Fruit fly (Drosophila melanogaster) whole organism, pupa: ENCODE results near the gene santa-maria.

Experiments
- CG10348 ChIP-seq: fragments of 200-800 bp; sonication (Bioruptor generic); IDR thresholded peaks from 2 replicates; pipeline ENCODE4 v1.3.6; 2022; ENCODE audit warnings: missing biosample characterization, missing genetic modification characterization
- CG12605 ChIP-seq: fragments of 200-800 bp; sonication (Bioruptor generic); IDR thresholded peaks from 2 replicates; pipeline ENCODE4 v1.3.6; 2022; ENCODE audit warnings: missing biosample characterization, missing genetic modification characterization
- CG13204 ChIP-seq: fragments of 200-800 bp; sonication (Bioruptor generic); optimal IDR thresholded peaks from 2 replicates; lab custom pipeline; 2018; ENCODE audit warnings: missing biosample characterization, mild to moderate bottlenecking, missing genetic modification characterization, moderate library complexity
- CG14655 ChIP-seq: fragments of 200-800 bp; sonication (Bioruptor generic); optimal IDR thresholded peaks from 3 replicates; lab custom pipeline; 2017; ENCODE audit warnings: mild to moderate bottlenecking, missing biosample characterization, missing genetic modification reagents, missing genetic modification characterization
- CG15710 ChIP-seq: fragments of 200-800 bp; sonication (Bioruptor generic); optimal IDR thresholded peaks from 2 replicates; lab custom pipeline; 2018; ENCODE audit warnings: missing biosample characterization, mild to moderate bottlenecking, missing genetic modification characterization, moderate library complexity
- CG17806 ChIP-seq: fragments of 200-800 bp; sonication (Bioruptor generic); optimal IDR thresholded peaks from 2 replicates; lab custom pipeline; 2018; ENCODE audit warnings: missing biosample characterization, mild to moderate bottlenecking, missing genetic modification characterization, moderate library complexity
- CG32121 ChIP-seq: fragments of 200-800 bp; sonication (Bioruptor generic); IDR thresholded peaks from 2 replicates; pipeline ENCODE4 v1.3.6; 2022; ENCODE audit warnings: missing biosample characterization, missing genetic modification characterization
- CG34367 ChIP-seq: fragments of 200-800 bp; sonication (Bioruptor generic); optimal IDR thresholded peaks from 2 replicates; lab custom pipeline; 2018; ENCODE audit warnings: missing biosample characterization, mild to moderate bottlenecking, missing genetic modification characterization
- CG4496 ChIP-seq: fragments of 200-800 bp; sonication (Bioruptor generic); IDR thresholded peaks from 3 replicates; pipeline ENCODE4 v1.3.6; 2022; ENCODE audit warnings: missing biosample characterization, missing genetic modification characterization
- CG8159 ChIP-seq: fragments of 200-800 bp; sonication (Bioruptor generic); optimal IDR thresholded peaks from 3 replicates; lab custom pipeline; 2018; ENCODE audit warnings: missing biosample characterization, mild to moderate bottlenecking, missing genetic modification characterization, moderate library complexity
- CG8301 ChIP-seq: fragments of 200-800 bp; sonication (Bioruptor generic); optimal IDR thresholded peaks from 2 replicates; lab custom pipeline; 2018; ENCODE audit warnings: missing biosample characterization, mild to moderate bottlenecking, missing genetic modification characterization
- CG9948 ChIP-seq: fragments of 200-800 bp; sonication (Bioruptor generic); optimal IDR thresholded peaks from 2 replicates; lab custom pipeline; 2018; ENCODE audit warnings: missing biosample characterization, mild to moderate bottlenecking, missing genetic modification characterization, moderate library complexity
- D1 ChIP-seq: fragments of 200-800 bp; sonication (Bioruptor generic); optimal IDR thresholded peaks from 2 replicates; lab custom pipeline; 2018; ENCODE audit warnings: missing biosample characterization, mild to moderate bottlenecking, missing genetic modification characterization, moderate library complexity
- EcR ChIP-seq: fragments of 200-800 bp; sonication (Bioruptor generic); optimal IDR thresholded peaks from 3 replicates; lab custom pipeline; 2019; ENCODE audit warnings: missing biosample characterization, missing genetic modification characterization, mild to moderate bottlenecking, moderate library complexity, missing genetic modification reagents
- Ets98B ChIP-seq: fragments of 200-800 bp; sonication (Bioruptor generic); IDR thresholded peaks from 2 replicates; pipeline ENCODE4 v1.3.6; 2022; ENCODE audit warnings: missing biosample characterization, missing genetic modification characterization
- Pif1A ChIP-seq: fragments of 200-800 bp; sonication (Bioruptor generic); optimal IDR thresholded peaks from 3 replicates; lab custom pipeline; 2016; ENCODE audit warnings: missing biosample characterization, missing genetic modification characterization
- Pif1B ChIP-seq: fragments of 200-800 bp; sonication (Bioruptor generic); optimal IDR thresholded peaks from 3 replicates; lab custom pipeline; 2016; ENCODE audit warnings: missing biosample characterization, missing genetic modification characterization
- Snoo ChIP-seq: fragments of 200-800 bp; sonication (Bioruptor generic); optimal IDR thresholded peaks from 3 replicates; lab custom pipeline; 2017; ENCODE audit warnings: missing biosample characterization, mild to moderate bottlenecking, missing genetic modification characterization, inconsistent platforms
- fd96Ca ChIP-seq: fragments of 200-800 bp; sonication (Bioruptor generic); IDR thresholded peaks from 3 replicates; pipeline ENCODE4 v1.3.6; 2022; ENCODE audit warnings: missing biosample characterization, missing genetic modification characterization
- gl ChIP-seq: fragments of 200-800 bp; sonication (Bioruptor generic); optimal IDR thresholded peaks from 2 replicates; lab custom pipeline; 2018; ENCODE audit warnings: missing biosample characterization, mild to moderate bottlenecking, missing genetic modification characterization
- rn ChIP-seq: fragments of 200-800 bp; sonication (Bioruptor generic); IDR thresholded peaks from 2 replicates; pipeline ENCODE4 v1.3.6; 2022; ENCODE audit warnings: missing biosample characterization, missing genetic modification characterization

santa-maria gene

dm6 chr2L:7450966-7451365 lies at the start of gene santa-maria:
TSS of gene santa-maria (minus strand) at chr2L:7451244.
- TF ChIP-seq rn (GFP tag; lab: Robert Waterston, UW) (0 out of 2 replicates have a peak, but pooled peaks have one; percentile 13), CG13204 (GFP tag; lab: Kevin White, UChicago) (peak; percentile 72), EcR (GFP tag; lab: Kevin White, UChicago) (no peak), D1 (tag; lab: Kevin White, UChicago) (no peak), gl (no peak), Pif1B (no peak), CG9948 (tag; lab: Kevin White, UChicago) (no peak), Pif1A (GFP tag; lab: Kevin White, UChicago) (no peak), CG10348 (GFP tag; lab: Robert Waterston, UW) (no peak), fd96Ca (GFP tag; lab: Robert Waterston, UW) (no peak), Snoo (tag; lab: Kevin White, UChicago) (no peak), Ets98B (no peak), CG8159 (no peak), CG4496 (GFP tag; lab: Robert Waterston, UW) (no peak), CG12605 (GFP tag; lab: Robert Waterston, UW) (0 out of 2 replicates have a peak, but pooled peaks have one; percentile 19), CG34367 (tag; lab: Kevin White, UChicago) (no peak), CG17806 (no peak), CG8301 (tag; lab: Kevin White, UChicago) (no peak), CG15710 (tag; lab: Kevin White, UChicago) (no peak), CG14655 (GFP tag; lab: Kevin White, UChicago) (no peak), CG32121 (GFP tag; lab: Robert Waterston, UW) (no peak)

- TF ChIP-seq CG17806 (no peak), CG34367 (tag; lab: Kevin White, UChicago) (no peak), Ets98B (no peak), CG8301 (tag; lab: Kevin White, UChicago) (no peak), Pif1A (GFP tag; lab: Kevin White, UChicago) (no peak), CG15710 (tag; lab: Kevin White, UChicago) (no peak), Pif1B (no peak), CG10348 (GFP tag; lab: Robert Waterston, UW) (no peak), CG4496 (GFP tag; lab: Robert Waterston, UW) (no peak), gl (no peak), CG13204 (GFP tag; lab: Kevin White, UChicago) (no peak), CG8159 (no peak), CG9948 (tag; lab: Kevin White, UChicago) (no peak), fd96Ca (GFP tag; lab: Robert Waterston, UW) (no peak), CG32121 (GFP tag; lab: Robert Waterston, UW) (no peak), CG12605 (GFP tag; lab: Robert Waterston, UW) (no peak)
Measured at dm6 chr2L:7498208-7498607, 47.2 kb upstream of the santa-maria start.

dm6 chr2L:7497265-7497664 lies 46.2 kb upstream of the santa-maria start, which contains the start of gene Obp28a:
TSS of gene Obp28a (minus strand) at chr2L:7497365.
- TF ChIP-seq CG32121 (GFP tag; lab: Robert Waterston, UW) (no peak), CG13204 (GFP tag; lab: Kevin White, UChicago) (no peak)
- TF ChIP-seq, all 21 proteins: peak for 0

dm6 chr2L:7495987-7496503 lies 45.0 kb upstream of the santa-maria start, which contains the start of gene Ziz:
TSS of gene Ziz (minus strand) at chr2L:7496307.
- TF ChIP-seq Ets98B: peak; percentile 52; the same call in 1 of the 2 replicates
- TF ChIP-seq CG8159: no peak
- TF ChIP-seq CG12605 (GFP tag; lab: Robert Waterston, UW): no peak
- TF ChIP-seq rn (GFP tag; lab: Robert Waterston, UW): no peak
- no peak for TF ChIP-seq Snoo (tag; lab: Kevin White, UChicago)
- no peak for TF ChIP-seq CG17806
- TF ChIP-seq Pif1B: no peak
- peak; percentile 22 for TF ChIP-seq EcR (GFP tag; lab: Kevin White, UChicago)
- TF ChIP-seq CG14655 (GFP tag; lab: Kevin White, UChicago): no peak
- no peak for TF ChIP-seq gl
- TF ChIP-seq CG9948 (tag; lab: Kevin White, UChicago): no peak
- no peak for TF ChIP-seq CG10348 (GFP tag; lab: Robert Waterston, UW)
- TF ChIP-seq D1 (tag; lab: Kevin White, UChicago): no peak
- no peak for TF ChIP-seq CG34367 (tag; lab: Kevin White, UChicago)
- TF ChIP-seq CG32121 (GFP tag; lab: Robert Waterston, UW): no peak
- peak; percentile 51; the same call in 2 of the 3 replicates for TF ChIP-seq CG4496 (GFP tag; lab: Robert Waterston, UW)
- TF ChIP-seq CG8301 (tag; lab: Kevin White, UChicago): no peak
- no peak for TF ChIP-seq Pif1A (GFP tag; lab: Kevin White, UChicago)
- TF ChIP-seq CG13204 (GFP tag; lab: Kevin White, UChicago): no peak
- no peak for TF ChIP-seq fd96Ca (GFP tag; lab: Robert Waterston, UW)
- no peak for TF ChIP-seq CG15710 (tag; lab: Kevin White, UChicago)
- TF ChIP-seq, all 21 proteins: peak for 3

dm6 chr2L:7495294-7495986 lies 44.4 kb upstream of the santa-maria start:
- peak; percentile 79 for TF ChIP-seq CG4496 (GFP tag; lab: Robert Waterston, UW)
- 0 out of 3 replicates have a peak, but pooled peaks have one; percentile 24 for TF ChIP-seq fd96Ca (GFP tag; lab: Robert Waterston, UW)
- no peak for TF ChIP-seq D1 (tag; lab: Kevin White, UChicago)
- no peak for TF ChIP-seq Snoo (tag; lab: Kevin White, UChicago)
- TF ChIP-seq CG12605 (GFP tag; lab: Robert Waterston, UW): no peak
- TF ChIP-seq CG14655 (GFP tag; lab: Kevin White, UChicago): no peak
- no peak for TF ChIP-seq CG9948 (tag; lab: Kevin White, UChicago)
- TF ChIP-seq Pif1B: no peak
- TF ChIP-seq gl: no peak
- TF ChIP-seq CG8301 (tag; lab: Kevin White, UChicago): no peak
